Worm (Caenorhabditis elegans) whole organism, early embryonic: ENCODE measurements around the gene dhs-11.

Source experiments
- B0310.2 ChIP-seq: sonication (generic microtip); optimal IDR thresholded peaks from 2 replicates; lab custom pipeline; 2016; ENCODE audit warnings: mild to moderate bottlenecking, missing genetic modification characterization, missing compliant biosample characterization
- F13C5.2 ChIP-seq: sonication (generic microtip); optimal IDR thresholded peaks from 2 replicates; lab custom pipeline; 2017; ENCODE audit warnings: mild to moderate bottlenecking, missing genetic modification characterization, inconsistent platforms, missing compliant biosample characterization
- aly-1 ChIP-seq: sonication (generic microtip); optimal IDR thresholded peaks from 2 replicates; lab custom pipeline; 2016; ENCODE audit warnings: missing genetic modification characterization, missing compliant biosample characterization
- ama-1 ChIP-seq: fragments of 150-350 bp; optimal IDR thresholded peaks from 2 replicates; lab custom pipeline; 2014
- ceh-13 ChIP-seq: fragments of 200-800 bp; sonication (Bioruptor generic); optimal IDR thresholded peaks from 2 replicates; lab custom pipeline; 2018; ENCODE audit warnings: mild to moderate bottlenecking, missing genetic modification characterization, missing compliant biosample characterization
- ceh-36 ChIP-seq: sonication (generic microtip); optimal IDR thresholded peaks from 2 replicates; lab custom pipeline; 2016; ENCODE audit warnings: missing genetic modification characterization, inconsistent platforms, missing compliant biosample characterization
- ets-7 ChIP-seq: sonication (generic microtip); optimal IDR thresholded peaks from 2 replicates; lab custom pipeline; 2016; ENCODE audit warnings: missing genotype, missing genetic modification characterization, missing compliant biosample characterization
- flt-1 ChIP-seq: fragments of 200-800 bp; sonication (Bioruptor generic); IDR thresholded peaks from 2 replicates; pipeline ENCODE4 v1.3.6; 2022; ENCODE audit warnings: missing genetic modification characterization, missing compliant biosample characterization
- hmbx-1 ChIP-seq: sonication (generic microtip); optimal IDR thresholded peaks from 2 replicates; lab custom pipeline; 2016; ENCODE audit warnings: mild to moderate bottlenecking, missing genetic modification characterization, missing compliant biosample characterization
- hmg-4 ChIP-seq: fragments of 200-800 bp; sonication (Bioruptor generic); optimal IDR thresholded peaks from 2 replicates; lab custom pipeline; 2018; ENCODE audit warnings: mild to moderate bottlenecking, missing genetic modification characterization, missing compliant biosample characterization
- hnd-1 ChIP-seq: sonication (generic microtip); optimal IDR thresholded peaks from 2 replicates; lab custom pipeline; 2016; ENCODE audit warnings: missing genetic modification characterization, missing compliant biosample characterization
- pes-1 ChIP-seq: fragments of 200-800 bp; sonication (Bioruptor generic); IDR thresholded peaks from 2 replicates; pipeline ENCODE4 v1.3.6; 2022; ENCODE audit warnings: missing genetic modification reagents, missing genetic modification characterization, missing compliant biosample characterization
- scrt-1 ChIP-seq: fragments of 200-800 bp; sonication (Bioruptor generic); IDR thresholded peaks from 2 replicates; pipeline ENCODE4 v1.3.6; 2022; ENCODE audit warnings: missing genetic modification characterization, missing compliant biosample characterization
- sea-1 ChIP-seq: fragments of 200-800 bp; sonication (Bioruptor generic); conservative IDR thresholded peaks from 2 replicates; pipeline ENCODE4 v1.3.6; 2022; ENCODE audit warnings: missing genetic modification characterization, missing compliant biosample characterization
- tbx-11 ChIP-seq: fragments of 200-800 bp; sonication (Bioruptor generic); IDR thresholded peaks from 2 replicates; pipeline ENCODE4 v1.3.6; 2022; ENCODE audit warnings: missing genetic modification characterization, missing compliant biosample characterization
- tbx-37 ChIP-seq: fragments of 200-800 bp; sonication (Bioruptor generic); conservative IDR thresholded peaks from 2 replicates; pipeline ENCODE4 v1.3.6; 2022; ENCODE audit warnings: missing genetic modification reagents, missing genetic modification characterization, missing compliant biosample characterization
- tra-4 ChIP-seq: sonication (generic microtip); optimal IDR thresholded peaks from 2 replicates; lab custom pipeline; 2017; ENCODE audit warnings: missing genetic modification characterization, missing compliant biosample characterization

dhs-11 gene

DNA sequence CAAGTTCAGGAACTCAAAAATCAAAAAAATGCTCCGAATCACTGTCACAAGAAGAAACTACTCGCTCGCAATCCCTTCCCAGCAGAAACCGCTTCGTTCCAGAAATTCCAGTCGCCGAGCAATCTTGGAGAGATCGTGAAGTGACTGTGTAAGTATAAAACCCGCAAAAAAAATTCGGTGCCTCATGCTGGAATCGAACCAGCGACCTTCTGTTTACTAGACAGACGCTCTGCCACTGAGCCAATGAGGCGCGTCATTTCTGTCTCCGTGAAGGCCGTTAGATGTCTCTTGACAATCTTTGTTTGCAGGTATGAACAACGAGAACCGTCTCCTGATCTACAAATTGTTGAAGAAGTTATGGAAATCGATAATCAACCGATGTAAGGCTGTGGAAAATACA, 18.1 kb downstream of the dhs-11 start:
- peak; percentile 65 for TF ChIP-seq ceh-13
- TF ChIP-seq pes-1 (GFP tag; lab: Robert Waterston, UW), result peak; percentile 92
- peak; percentile 90 for TF ChIP-seq hmg-4 (GFP tag; lab: Kevin White, UChicago)
- TF ChIP-seq scrt-1 (GFP tag; lab: Robert Waterston, UW), result peak; percentile 93
- TF ChIP-seq tbx-11 (GFP tag; lab: Robert Waterston, UW), result peak; percentile 86
- peak; percentile 78 for TF ChIP-seq tbx-37 (GFP tag; lab: Robert Waterston, UW)
- TF ChIP-seq ets-7 (tag; lab: Kevin White, UChicago), result no peak
- TF ChIP-seq hnd-1 (tag; lab: Kevin White, UChicago), result peak; percentile 68
- peak; percentile 67 for TF ChIP-seq tra-4 (tag; lab: Kevin White, UChicago)
- peak; percentile 63 for TF ChIP-seq hmbx-1 (tag; lab: Kevin White, UChicago)
- no peak for TF ChIP-seq ama-1
- TF ChIP-seq aly-1 (tag; lab: Kevin White, UChicago), result peak; percentile 90
- TF ChIP-seq sea-1 (GFP tag; lab: Robert Waterston, UW), result peak; percentile 89
- TF ChIP-seq F13C5.2, result peak; percentile 69
- TF ChIP-seq ceh-36, result peak; percentile 87
- TF ChIP-seq B0310.2 (tag; lab: Kevin White, UChicago), result peak; percentile 47
- peak; percentile 92 for TF ChIP-seq flt-1

- TF ChIP-seq F13C5.2 (no peak), aly-1 (tag; lab: Kevin White, UChicago) (no peak), pes-1 (GFP tag; lab: Robert Waterston, UW) (0 out of 2 replicates have a peak, but pooled peaks have one; percentile 56), tbx-37 (GFP tag; lab: Robert Waterston, UW) (peak; percentile 51; the same call in 1 of the 2 replicates), tbx-11 (GFP tag; lab: Robert Waterston, UW) (no peak)
Observed at ce11 chrIII:10621208-10621607, 21.5 kb downstream of the dhs-11 start, which contains the start of the genes lron-10 and hpr-9. lron-10 (minus strand) TSS chrIII:10621369. hpr-9 (plus strand) TSS chrIII:10621551.

- no peak for TF ChIP-seq tbx-37 (GFP tag; lab: Robert Waterston, UW)
- TF ChIP-seq hnd-1 (tag; lab: Kevin White, UChicago), result no peak
- TF ChIP-seq F13C5.2, result no peak
- no peak for TF ChIP-seq tbx-11 (GFP tag; lab: Robert Waterston, UW)
- no peak for TF ChIP-seq hmg-4 (GFP tag; lab: Kevin White, UChicago)
- no peak for TF ChIP-seq B0310.2 (tag; lab: Kevin White, UChicago)
- TF ChIP-seq flt-1, result no peak
- TF ChIP-seq ama-1, result no peak
- no peak for TF ChIP-seq ceh-13
- TF ChIP-seq tra-4 (tag; lab: Kevin White, UChicago), result no peak
Observed at ce11 chrIII:10615166-10615565, 27.5 kb downstream of the dhs-11 start, which contains the start of gene mrpl-22. mrpl-22 (plus strand) TSS chrIII:10615466.

- TF ChIP-seq pes-1 (GFP tag; lab: Robert Waterston, UW), result no peak
- no peak for TF ChIP-seq hmbx-1 (tag; lab: Kevin White, UChicago)
- TF ChIP-seq ama-1, result no peak
- no peak for TF ChIP-seq tra-4 (tag; lab: Kevin White, UChicago)
- no peak for TF ChIP-seq hnd-1 (tag; lab: Kevin White, UChicago)
- TF ChIP-seq hmg-4 (GFP tag; lab: Kevin White, UChicago), result no peak
- TF ChIP-seq tbx-37 (GFP tag; lab: Robert Waterston, UW), result no peak
- no peak for TF ChIP-seq ceh-36
- TF ChIP-seq B0310.2 (tag; lab: Kevin White, UChicago), result no peak
- TF ChIP-seq aly-1 (tag; lab: Kevin White, UChicago), result no peak
- no peak for TF ChIP-seq ceh-13
- no peak for TF ChIP-seq flt-1
- no peak for TF ChIP-seq F13C5.2
- TF ChIP-seq sea-1 (GFP tag; lab: Robert Waterston, UW), result no peak
- no peak for TF ChIP-seq tbx-11 (GFP tag; lab: Robert Waterston, UW)
- TF ChIP-seq scrt-1 (GFP tag; lab: Robert Waterston, UW), result no peak
- TF ChIP-seq ets-7 (tag; lab: Kevin White, UChicago), result no peak
Observed at ce11 chrIII:10612333-10612732, 30.3 kb downstream of the dhs-11 start, which contains the start of gene Y39A1A.24. Y39A1A.24 (plus strand) TSS chrIII:10612633.

- TF ChIP-seq ama-1 (no peak), ceh-36 (no peak), ets-7 (tag; lab: Kevin White, UChicago) (no peak), flt-1 (no peak), B0310.2 (tag; lab: Kevin White, UChicago) (no peak), aly-1 (tag; lab: Kevin White, UChicago) (no peak), sea-1 (GFP tag; lab: Robert Waterston, UW) (no peak)
Observed at ce11 chrIII:10608161-10608560, 34.5 kb downstream of the dhs-11 start.

- TF ChIP-seq scrt-1 (GFP tag; lab: Robert Waterston, UW) (no peak), tra-4 (tag; lab: Kevin White, UChicago) (no peak), hmg-4 (GFP tag; lab: Kevin White, UChicago) (no peak), flt-1 (no peak), tbx-37 (GFP tag; lab: Robert Waterston, UW) (no peak), ets-7 (tag; lab: Kevin White, UChicago) (no peak), pes-1 (GFP tag; lab: Robert Waterston, UW) (no peak), hmbx-1 (tag; lab: Kevin White, UChicago) (no peak), sea-1 (GFP tag; lab: Robert Waterston, UW) (no peak), hnd-1 (tag; lab: Kevin White, UChicago) (no peak), ceh-13 (no peak), B0310.2 (tag; lab: Kevin White, UChicago) (no peak), aly-1 (tag; lab: Kevin White, UChicago) (no peak)
Observed at ce11 chrIII:10605049-10605448, 37.6 kb downstream of the dhs-11 start, which contains the start of gene rabx-5. rabx-5 (plus strand) TSS chrIII:10605349.

ce11 chrIII:10604325-10604724, 38.3 kb downstream of the dhs-11 start:
- TF ChIP-seq tbx-11 (GFP tag; lab: Robert Waterston, UW), result no peak
- TF ChIP-seq scrt-1 (GFP tag; lab: Robert Waterston, UW), result no peak
- TF ChIP-seq tra-4 (tag; lab: Kevin White, UChicago), result no peak
- TF ChIP-seq aly-1 (tag; lab: Kevin White, UChicago), result no peak
- TF ChIP-seq hmg-4 (GFP tag; lab: Kevin White, UChicago), result no peak
- TF ChIP-seq sea-1 (GFP tag; lab: Robert Waterston, UW), result no peak
- TF ChIP-seq pes-1 (GFP tag; lab: Robert Waterston, UW), result no peak
- no peak for TF ChIP-seq flt-1
- no peak for TF ChIP-seq ceh-13
- TF ChIP-seq F13C5.2, result no peak
- TF ChIP-seq hnd-1 (tag; lab: Kevin White, UChicago), result no peak
- TF ChIP-seq hmbx-1 (tag; lab: Kevin White, UChicago), result no peak
- no peak for TF ChIP-seq tbx-37 (GFP tag; lab: Robert Waterston, UW)
- no peak for TF ChIP-seq ama-1
- no peak for TF ChIP-seq B0310.2 (tag; lab: Kevin White, UChicago)
- no peak for TF ChIP-seq ceh-36
- no peak for TF ChIP-seq ets-7 (tag; lab: Kevin White, UChicago)
